Fruit fly (Drosophila melanogaster) whole organism, pupa: ENCODE results near the gene serp.
"Not testable (repeated sequence)": the region's sequence is repeated elsewhere in the genome, so short reads cannot be mapped to it uniquely, and the experiment has no call there.

Experiments
- CG13204 ChIP-seq: fragments of 200-800 bp; sonication (Bioruptor generic); optimal IDR thresholded peaks from 2 replicates; lab custom pipeline; 2018; ENCODE audit warnings: missing biosample characterization, mild to moderate bottlenecking, missing genetic modification characterization, moderate library complexity
- CG14655 ChIP-seq: fragments of 200-800 bp; sonication (Bioruptor generic); optimal IDR thresholded peaks from 3 replicates; lab custom pipeline; 2017; ENCODE audit warnings: mild to moderate bottlenecking, missing biosample characterization, missing genetic modification reagents, missing genetic modification characterization
- CG15710 ChIP-seq: fragments of 200-800 bp; sonication (Bioruptor generic); optimal IDR thresholded peaks from 2 replicates; lab custom pipeline; 2018; ENCODE audit warnings: missing biosample characterization, mild to moderate bottlenecking, missing genetic modification characterization, moderate library complexity
- CG17806 ChIP-seq: fragments of 200-800 bp; sonication (Bioruptor generic); optimal IDR thresholded peaks from 2 replicates; lab custom pipeline; 2018; ENCODE audit warnings: missing biosample characterization, mild to moderate bottlenecking, missing genetic modification characterization, moderate library complexity
- CG34367 ChIP-seq: fragments of 200-800 bp; sonication (Bioruptor generic); optimal IDR thresholded peaks from 2 replicates; lab custom pipeline; 2018; ENCODE audit warnings: missing biosample characterization, mild to moderate bottlenecking, missing genetic modification characterization
- CG4496 ChIP-seq: fragments of 200-800 bp; sonication (Bioruptor generic); IDR thresholded peaks from 3 replicates; pipeline ENCODE4 v1.3.6; 2022; ENCODE audit warnings: missing biosample characterization, missing genetic modification characterization
- CG8159 ChIP-seq: fragments of 200-800 bp; sonication (Bioruptor generic); optimal IDR thresholded peaks from 3 replicates; lab custom pipeline; 2018; ENCODE audit warnings: missing biosample characterization, mild to moderate bottlenecking, missing genetic modification characterization, moderate library complexity
- CG8301 ChIP-seq: fragments of 200-800 bp; sonication (Bioruptor generic); optimal IDR thresholded peaks from 2 replicates; lab custom pipeline; 2018; ENCODE audit warnings: missing biosample characterization, mild to moderate bottlenecking, missing genetic modification characterization
- CG9948 ChIP-seq: fragments of 200-800 bp; sonication (Bioruptor generic); optimal IDR thresholded peaks from 2 replicates; lab custom pipeline; 2018; ENCODE audit warnings: missing biosample characterization, mild to moderate bottlenecking, missing genetic modification characterization, moderate library complexity
- D1 ChIP-seq: fragments of 200-800 bp; sonication (Bioruptor generic); optimal IDR thresholded peaks from 2 replicates; lab custom pipeline; 2018; ENCODE audit warnings: missing biosample characterization, mild to moderate bottlenecking, missing genetic modification characterization, moderate library complexity
- EcR ChIP-seq: fragments of 200-800 bp; sonication (Bioruptor generic); optimal IDR thresholded peaks from 3 replicates; lab custom pipeline; 2019; ENCODE audit warnings: missing biosample characterization, missing genetic modification characterization, mild to moderate bottlenecking, moderate library complexity, missing genetic modification reagents
- Ets98B ChIP-seq: fragments of 200-800 bp; sonication (Bioruptor generic); IDR thresholded peaks from 2 replicates; pipeline ENCODE4 v1.3.6; 2022; ENCODE audit warnings: missing biosample characterization, missing genetic modification characterization
- Pif1A ChIP-seq: fragments of 200-800 bp; sonication (Bioruptor generic); optimal IDR thresholded peaks from 3 replicates; lab custom pipeline; 2016; ENCODE audit warnings: missing biosample characterization, missing genetic modification characterization
- Pif1B ChIP-seq: fragments of 200-800 bp; sonication (Bioruptor generic); optimal IDR thresholded peaks from 3 replicates; lab custom pipeline; 2016; ENCODE audit warnings: missing biosample characterization, missing genetic modification characterization
- Snoo ChIP-seq: fragments of 200-800 bp; sonication (Bioruptor generic); optimal IDR thresholded peaks from 3 replicates; lab custom pipeline; 2017; ENCODE audit warnings: missing biosample characterization, mild to moderate bottlenecking, missing genetic modification characterization, inconsistent platforms
- fd96Ca ChIP-seq: fragments of 200-800 bp; sonication (Bioruptor generic); IDR thresholded peaks from 3 replicates; pipeline ENCODE4 v1.3.6; 2022; ENCODE audit warnings: missing biosample characterization, missing genetic modification characterization
- gl ChIP-seq: fragments of 200-800 bp; sonication (Bioruptor generic); optimal IDR thresholded peaks from 2 replicates; lab custom pipeline; 2018; ENCODE audit warnings: missing biosample characterization, mild to moderate bottlenecking, missing genetic modification characterization
- rn ChIP-seq: fragments of 200-800 bp; sonication (Bioruptor generic); IDR thresholded peaks from 2 replicates; pipeline ENCODE4 v1.3.6; 2022; ENCODE audit warnings: missing biosample characterization, missing genetic modification characterization

Gene serp

dm6 chr3L:19707570-19708146, at the start of gene serp:
TSS of gene serp (minus strand) at chr3L:19708015.
- TF ChIP-seq CG13204 (GFP tag; lab: Kevin White, UChicago) (no peak), CG4496 (GFP tag; lab: Robert Waterston, UW) (0 out of 3 replicates have a peak, but pooled peaks have one; percentile 60)

dm6 chr3L:19749644-19750043, 41.8 kb upstream of the serp start, which contains the start of gene CG42638:
TSS of gene CG42638 (minus strand) at chr3L:19749744.
- not testable (repeated sequence) for TF ChIP-seq CG34367, D1, CG8301 (tag; lab: Kevin White, UChicago)

- TF ChIP-seq CG14655 (GFP tag; lab: Kevin White, UChicago); CG8159 (tag; lab: Kevin White, UChicago); CG13204 (GFP tag; lab: Kevin White, UChicago): not testable (repeated sequence)
These were observed 20.9 kb upstream of the serp start, which contains the start of gene CG42529 for dm6 chr3L:19728694-19729093. TSS of gene CG42529 (plus strand) at chr3L:19728994.

- not testable (repeated sequence) for TF ChIP-seq D1, CG8301, Snoo (tag; lab: Kevin White, UChicago)
These were observed 10.4 kb upstream of the serp start, which contains the start of gene Trpml for dm6 chr3L:19718228-19718627. TSS of gene Trpml (minus strand) at chr3L:19718328.

dm6 chr3L:19704869-19705268, 2.9 kb downstream of the serp start:
- TF ChIP-seq EcR (GFP tag; lab: Kevin White, UChicago) = no peak
- TF ChIP-seq CG8301 (tag; lab: Kevin White, UChicago) = no peak
- no peak for TF ChIP-seq CG17806
- no peak for TF ChIP-seq CG13204 (GFP tag; lab: Kevin White, UChicago)
- TF ChIP-seq CG4496 (GFP tag; lab: Robert Waterston, UW) = no peak
- no peak for TF ChIP-seq CG14655 (GFP tag; lab: Kevin White, UChicago)
- no peak for TF ChIP-seq Pif1B (GFP tag; lab: Kevin White, UChicago)
- no peak for TF ChIP-seq CG9948 (tag; lab: Kevin White, UChicago)

- TF ChIP-seq CG4496 (GFP tag; lab: Robert Waterston, UW) (no peak), fd96Ca (GFP tag; lab: Robert Waterston, UW) (no peak), EcR (GFP tag; lab: Kevin White, UChicago) (peak; percentile 52)
These were observed 4.5 kb downstream of the serp start for dm6 chr3L:19703323-19703722.

- TF ChIP-seq CG9948 (tag; lab: Kevin White, UChicago) = no peak
- no peak for TF ChIP-seq Snoo (tag; lab: Kevin White, UChicago)
- no peak for TF ChIP-seq EcR (GFP tag; lab: Kevin White, UChicago)
- TF ChIP-seq gl (tag; lab: Kevin White, UChicago) = no peak
- TF ChIP-seq CG8301 (tag; lab: Kevin White, UChicago) = no peak
- no peak for TF ChIP-seq CG4496 (GFP tag; lab: Robert Waterston, UW)
- no peak for TF ChIP-seq Pif1B (GFP tag; lab: Kevin White, UChicago)
- no peak for TF ChIP-seq fd96Ca (GFP tag; lab: Robert Waterston, UW)
- no peak for TF ChIP-seq CG13204 (GFP tag; lab: Kevin White, UChicago)
- TF ChIP-seq CG15710 = no peak
- no peak for TF ChIP-seq D1 (tag; lab: Kevin White, UChicago)
- no peak for TF ChIP-seq CG34367 (tag; lab: Kevin White, UChicago)
- TF ChIP-seq CG17806 = no peak
- no peak for TF ChIP-seq CG14655 (GFP tag; lab: Kevin White, UChicago)
These were observed 6.2 kb downstream of the serp start for dm6 chr3L:19701662-19702061.

- TF ChIP-seq fd96Ca (GFP tag; lab: Robert Waterston, UW) (no peak), Pif1A (GFP tag; lab: Kevin White, UChicago) (no peak), EcR (GFP tag; lab: Kevin White, UChicago) (no peak), CG8301 (tag; lab: Kevin White, UChicago) (no peak), Ets98B (GFP tag; lab: Robert Waterston, UW) (no peak), CG4496 (GFP tag; lab: Robert Waterston, UW) (no peak)
- TF ChIP-seq, all 21 proteins: peak for 0
These were observed 6.7 kb downstream of the serp start for dm6 chr3L:19701106-19701505.

dm6 chr3L:19700463-19700862, 7.4 kb downstream of the serp start:
- TF ChIP-seq CG17806 (no peak), CG13204 (GFP tag; lab: Kevin White, UChicago) (no peak), rn (no peak), CG15710 (no peak), gl (tag; lab: Kevin White, UChicago) (no peak), CG4496 (GFP tag; lab: Robert Waterston, UW) (no peak), Snoo (tag; lab: Kevin White, UChicago) (no peak), fd96Ca (GFP tag; lab: Robert Waterston, UW) (no peak), Ets98B (GFP tag; lab: Robert Waterston, UW) (no peak)
